Fruit fly (Drosophila melanogaster) whole organism, pupa: Measurements from ENCODE around the gene Tnks.

ENCODE experiments used
- CG13204 ChIP-seq: fragments of 200-800 bp; sonication (Bioruptor generic); optimal IDR thresholded peaks from 2 replicates; lab custom pipeline; 2018; ENCODE audit warnings: missing biosample characterization, mild to moderate bottlenecking, missing genetic modification characterization, moderate library complexity
- CG15710 ChIP-seq: fragments of 200-800 bp; sonication (Bioruptor generic); optimal IDR thresholded peaks from 2 replicates; lab custom pipeline; 2018; ENCODE audit warnings: missing biosample characterization, mild to moderate bottlenecking, missing genetic modification characterization, moderate library complexity
- CG32121 ChIP-seq: fragments of 200-800 bp; sonication (Bioruptor generic); IDR thresholded peaks from 2 replicates; pipeline ENCODE4 v1.3.6; 2022; ENCODE audit warnings: missing biosample characterization, missing genetic modification characterization
- CG4496 ChIP-seq: fragments of 200-800 bp; sonication (Bioruptor generic); IDR thresholded peaks from 3 replicates; pipeline ENCODE4 v1.3.6; 2022; ENCODE audit warnings: missing biosample characterization, missing genetic modification characterization
- CG8159 ChIP-seq: fragments of 200-800 bp; sonication (Bioruptor generic); optimal IDR thresholded peaks from 3 replicates; lab custom pipeline; 2018; ENCODE audit warnings: missing biosample characterization, mild to moderate bottlenecking, missing genetic modification characterization, moderate library complexity
- CG8301 ChIP-seq: fragments of 200-800 bp; sonication (Bioruptor generic); optimal IDR thresholded peaks from 2 replicates; lab custom pipeline; 2018; ENCODE audit warnings: missing biosample characterization, mild to moderate bottlenecking, missing genetic modification characterization
- CG9948 ChIP-seq: fragments of 200-800 bp; sonication (Bioruptor generic); optimal IDR thresholded peaks from 2 replicates; lab custom pipeline; 2018; ENCODE audit warnings: missing biosample characterization, mild to moderate bottlenecking, missing genetic modification characterization, moderate library complexity
- EcR ChIP-seq: fragments of 200-800 bp; sonication (Bioruptor generic); optimal IDR thresholded peaks from 3 replicates; lab custom pipeline; 2019; ENCODE audit warnings: missing biosample characterization, missing genetic modification characterization, mild to moderate bottlenecking, moderate library complexity, missing genetic modification reagents
- Ets98B ChIP-seq: fragments of 200-800 bp; sonication (Bioruptor generic); IDR thresholded peaks from 2 replicates; pipeline ENCODE4 v1.3.6; 2022; ENCODE audit warnings: missing biosample characterization, missing genetic modification characterization
- Pif1A ChIP-seq: fragments of 200-800 bp; sonication (Bioruptor generic); optimal IDR thresholded peaks from 3 replicates; lab custom pipeline; 2016; ENCODE audit warnings: missing biosample characterization, missing genetic modification characterization
- Pif1B ChIP-seq: fragments of 200-800 bp; sonication (Bioruptor generic); optimal IDR thresholded peaks from 3 replicates; lab custom pipeline; 2016; ENCODE audit warnings: missing biosample characterization, missing genetic modification characterization
- rn ChIP-seq: fragments of 200-800 bp; sonication (Bioruptor generic); IDR thresholded peaks from 2 replicates; pipeline ENCODE4 v1.3.6; 2022; ENCODE audit warnings: missing biosample characterization, missing genetic modification characterization

DNA sequence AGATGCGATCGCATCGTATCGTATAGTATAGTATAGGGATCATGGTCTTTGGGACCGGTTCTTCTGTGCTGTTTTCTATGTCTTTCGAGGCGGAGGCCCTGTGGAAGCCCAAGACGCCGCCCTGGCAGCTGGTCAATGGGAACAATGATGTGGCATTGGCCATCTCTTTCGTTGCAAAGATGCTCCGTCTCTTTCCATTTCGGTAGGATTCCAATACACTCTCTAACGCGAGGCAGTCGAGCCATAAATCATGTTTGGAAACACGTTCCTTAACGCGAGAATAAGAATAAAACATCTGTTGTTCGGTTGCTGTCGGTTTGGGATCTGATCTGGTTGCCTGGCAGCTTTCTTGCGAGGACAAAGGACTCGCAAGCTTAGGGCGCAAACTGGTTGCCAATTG is 32.4 kb downstream of the Tnks start:
- no peak for TF ChIP-seq EcR
- TF ChIP-seq rn (GFP tag; lab: Robert Waterston, UW): no peak
- no peak for TF ChIP-seq CG4496 (GFP tag; lab: Robert Waterston, UW)
- no peak for TF ChIP-seq CG9948 (tag; lab: Kevin White, UChicago)
- TF ChIP-seq CG8301 (tag; lab: Kevin White, UChicago): no peak
- TF ChIP-seq Ets98B (GFP tag; lab: Robert Waterston, UW): no peak
- no peak for TF ChIP-seq CG15710
- no peak for TF ChIP-seq CG32121 (GFP tag; lab: Robert Waterston, UW)
- TF ChIP-seq CG8159 (tag; lab: Kevin White, UChicago): no peak
- TF ChIP-seq CG13204: no peak
- no peak for TF ChIP-seq Pif1A (GFP tag; lab: Kevin White, UChicago)
- TF ChIP-seq Pif1B (GFP tag; lab: Kevin White, UChicago): no peak
